Fruit fly (Drosophila melanogaster): ENCODE data around the gene Xport-A.

The Xport-A gene

dm6 chr3R:19905932-19906439 is 9.2 kb downstream of the Xport-A start (continued):
- TF ChIP-seq CG15696 (tag; optimal IDR thresholded peaks at IDR 0.05) (peak; percentile 33), exex (tag; optimal IDR thresholded peaks at IDR 0.05) (peak; percentile 49), Taf1 (GFP tag; IDR thresholded peaks at IDR 0.05) (peak; percentile 83), CG13775 (GFP tag; optimal IDR thresholded peaks at IDR 0.05) (peak; percentile 74), pnt (GFP tag; optimal IDR thresholded peaks at IDR 0.05) (peak; percentile 64), nau (GFP tag; optimal IDR thresholded peaks at IDR 0.05) (peak; percentile 70), CG32772 (GFP tag; IDR thresholded peaks at IDR 0.05) (peak; percentile 81), Sox102F (GFP tag; optimal IDR thresholded peaks at IDR 0.05) (peak; percentile 81), sens-2 (GFP tag; IDR thresholded peaks at IDR 0.05) (no peak), CG3163 (GFP tag; optimal IDR thresholded peaks at IDR 0.05) (no peak), CG11695 (GFP tag; IDR thresholded peaks at IDR 0.05) (peak; percentile 87; the same call in 2 of the 3 replicates), Side (GFP tag; optimal IDR thresholded peaks at IDR 0.05) (peak; percentile 77), D19B (GFP tag; optimal IDR thresholded peaks at IDR 0.05) (peak; percentile 61), tgo (GFP tag; IDR thresholded peaks at IDR 0.05) (peak; percentile 84), schlank (tag; optimal IDR thresholded peaks at IDR 0.05) (peak; percentile 62), trh (GFP tag; optimal IDR thresholded peaks at IDR 0.05) (no peak), E2f1 (GFP tag; IDR thresholded peaks at IDR 0.05) (peak; percentile 78), ci (GFP tag; IDR thresholded peaks at IDR 0.05) (peak; percentile 90), hth (optimal IDR thresholded peaks at IDR 0.05) (no peak), run (tag; optimal IDR thresholded peaks at IDR 0.05) (no peak), jumu (GFP tag; optimal IDR thresholded peaks at IDR 0.05) (peak; percentile 52), CG2199 (GFP tag; IDR thresholded peaks at IDR 0.05) (peak; percentile 87), oc (tag; optimal IDR thresholded peaks at IDR 0.05) (peak; percentile 44), sob (GFP tag; IDR thresholded peaks at IDR 0.05) (peak; percentile 83), chn (GFP tag; optimal IDR thresholded peaks at IDR 0.05) (peak; percentile 67), CG13894 (tag; optimal IDR thresholded peaks at IDR 0.05) (peak; percentile 33), ERR (GFP tag; optimal IDR thresholded peaks at IDR 0.05) (peak; percentile 81), onecut (GFP tag; IDR thresholded peaks at IDR 0.05) (peak; percentile 59), Deaf1 (tag; optimal IDR thresholded peaks at IDR 0.05) (peak; percentile 52), nmo (GFP tag; optimal IDR thresholded peaks at IDR 0.05) (peak; percentile 49), hb (GFP tag; IDR thresholded peaks at IDR 0.05; ENCODE audit: partially characterized antibody) (no peak), CG18011 (GFP tag; optimal IDR thresholded peaks at IDR 0.05) (peak; percentile 67), B-H2 (GFP tag; optimal IDR thresholded peaks at IDR 0.05) (no peak), CG3065 (GFP tag; optimal IDR thresholded peaks at IDR 0.05) (peak; percentile 41), Drgx (GFP tag; IDR thresholded peaks at IDR 0.05) (peak; percentile 84), GATAe (GFP tag; conservative IDR thresholded peaks at IDR 0.05) (peak; percentile 82), h (optimal IDR thresholded peaks at IDR 0.05) (no peak), CG10147 (GFP tag; optimal IDR thresholded peaks at IDR 0.05) (peak; percentile 41), sna (GFP tag; IDR thresholded peaks at IDR 0.05; ENCODE audit: partially characterized antibody) (no peak), chinmo (GFP tag; IDR thresholded peaks at IDR 0.05; ENCODE audit: partially characterized antibody) (peak; percentile 84; the same call in 2 of the 4 replicates), Stat92E (GFP tag; optimal IDR thresholded peaks at IDR 0.05) (no peak), scrt (GFP tag; optimal IDR thresholded peaks at IDR 0.05) (peak; percentile 56), corto (GFP tag; optimal IDR thresholded peaks at IDR 0.05) (peak; percentile 54), Dek (tag; optimal IDR thresholded peaks at IDR 0.05) (peak; percentile 59), CG13287 (GFP tag; IDR thresholded peaks at IDR 0.05; ENCODE audit: partially characterized antibody) (no peak), Optix (GFP tag; IDR thresholded peaks at IDR 0.05) (peak; percentile 76), E2f2 (GFP tag; IDR thresholded peaks at IDR 0.05) (peak; percentile 58), org-1 (GFP tag; optimal IDR thresholded peaks at IDR 0.05) (peak; percentile 77), CG10267 (tag; optimal IDR thresholded peaks at IDR 0.05) (peak; percentile 44), CG15073 (GFP tag; optimal IDR thresholded peaks at IDR 0.05) (no peak), dmrt99B (tag; optimal IDR thresholded peaks at IDR 0.05) (peak; percentile 75)

Measured in whole organism, embryonic.